Worm (Caenorhabditis elegans) whole organism, midembryonic: ENCODE measurements around the gene nspc-17.

Experiments used
- T22C8.4 ChIP-seq: fragments of 200-800 bp; sonication (Bioruptor generic); IDR thresholded peaks from 2 replicates; pipeline ENCODE4 v1.3.6; 2022; ENCODE audit warnings: missing genetic modification characterization, missing compliant biosample characterization
- cog-1 ChIP-seq: sonication (generic microtip); optimal IDR thresholded peaks from 2 replicates; lab custom pipeline; 2016; ENCODE audit warnings: missing genetic modification characterization, missing compliant biosample characterization
- flt-1 ChIP-seq: fragments of 200-800 bp; sonication (Bioruptor generic); IDR thresholded peaks from 2 replicates; pipeline ENCODE4 v1.3.6; 2022; ENCODE audit warnings: missing genetic modification characterization, missing compliant biosample characterization
- klf-2 ChIP-seq: fragments of 200-800 bp; sonication (Bioruptor generic); conservative IDR thresholded peaks from 2 replicates; pipeline ENCODE4 v1.3.6; 2022; ENCODE audit warnings: missing genetic modification reagents, missing genetic modification characterization, missing compliant biosample characterization
- med-1 ChIP-seq: sonication (generic microtip); optimal IDR thresholded peaks from 2 replicates; lab custom pipeline; 2017; ENCODE audit warnings: missing genetic modification characterization, mild to moderate bottlenecking, missing compliant biosample characterization, antibody characterized with exemption, missing genetic modification reagents; ENCODE audit not compliant: insufficient read depth
- ref-1 ChIP-seq: fragments of 200-800 bp; sonication (Bioruptor generic); conservative IDR thresholded peaks from 2 replicates; pipeline ENCODE4 v1.3.6; 2022; ENCODE audit warnings: missing genetic modification reagents, missing genetic modification characterization, missing compliant biosample characterization
- tab-1 ChIP-seq: fragments of 200-800 bp; sonication (Bioruptor generic); IDR thresholded peaks from 2 replicates; pipeline ENCODE4 v1.3.6; 2022; ENCODE audit warnings: missing genetic modification characterization, missing compliant biosample characterization
- ztf-23 ChIP-seq: fragments of 200-800 bp; sonication (Bioruptor generic); IDR thresholded peaks from 2 replicates; pipeline ENCODE4 v1.3.6; 2022; ENCODE audit warnings: missing genetic modification reagents, missing genetic modification characterization, missing compliant biosample characterization
- ztf-29 ChIP-seq: fragments of 200-800 bp; sonication (Bioruptor generic); IDR thresholded peaks from 2 replicates; pipeline ENCODE4 v1.3.6; 2022; ENCODE audit warnings: missing genetic modification reagents, missing genetic modification characterization, missing compliant biosample characterization

DNA sequence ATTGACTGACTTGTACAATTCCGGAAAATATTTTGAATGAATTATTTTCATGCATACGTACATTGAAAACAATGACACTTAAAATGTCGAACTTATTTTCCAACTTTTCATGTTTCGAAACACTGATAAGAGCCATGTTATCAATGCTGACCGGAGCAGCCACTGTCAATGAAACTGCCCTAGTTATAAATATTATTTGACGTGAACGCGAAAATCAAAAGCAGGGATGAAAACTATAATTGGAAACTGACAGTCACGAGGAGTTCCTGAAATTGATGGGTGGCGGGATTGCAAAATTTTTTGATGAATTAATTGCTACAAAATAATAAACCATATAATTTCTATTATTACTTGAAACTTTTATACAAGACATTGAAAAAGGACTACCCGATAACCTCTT lies 14.5 kb upstream of the nspc-17 start:
- no peak for TF ChIP-seq klf-2 (GFP tag; lab: Robert Waterston, UW)
- no peak for TF ChIP-seq ztf-23 (GFP tag; lab: Robert Waterston, UW)
- no peak for TF ChIP-seq cog-1 (tag; lab: Kevin White, UChicago)
- TF ChIP-seq ztf-29 (GFP tag; lab: Robert Waterston, UW) = no peak
- TF ChIP-seq tab-1 (GFP tag; lab: Robert Waterston, UW) = no peak
- TF ChIP-seq flt-1 = no peak
- TF ChIP-seq T22C8.4 = no peak
- no peak for TF ChIP-seq ref-1 (GFP tag; lab: Robert Waterston, UW)
- no peak for TF ChIP-seq med-1 (GFP tag; lab: Kevin White, UChicago)
